Fruit fly (Drosophila melanogaster) whole organism, pupa: ENCODE results near the gene Glt.

Experiments
- CG14655 ChIP-seq: fragments of 200-800 bp; sonication (Bioruptor generic); optimal IDR thresholded peaks from 3 replicates; lab custom pipeline; 2017; ENCODE audit warnings: mild to moderate bottlenecking, missing biosample characterization, missing genetic modification reagents, missing genetic modification characterization
- CG17806 ChIP-seq: fragments of 200-800 bp; sonication (Bioruptor generic); optimal IDR thresholded peaks from 2 replicates; lab custom pipeline; 2018; ENCODE audit warnings: missing biosample characterization, mild to moderate bottlenecking, missing genetic modification characterization, moderate library complexity
- CG8301 ChIP-seq: fragments of 200-800 bp; sonication (Bioruptor generic); optimal IDR thresholded peaks from 2 replicates; lab custom pipeline; 2018; ENCODE audit warnings: missing biosample characterization, mild to moderate bottlenecking, missing genetic modification characterization
- CG9948 ChIP-seq: fragments of 200-800 bp; sonication (Bioruptor generic); optimal IDR thresholded peaks from 2 replicates; lab custom pipeline; 2018; ENCODE audit warnings: missing biosample characterization, mild to moderate bottlenecking, missing genetic modification characterization, moderate library complexity
- D1 ChIP-seq: fragments of 200-800 bp; sonication (Bioruptor generic); optimal IDR thresholded peaks from 2 replicates; lab custom pipeline; 2018; ENCODE audit warnings: missing biosample characterization, mild to moderate bottlenecking, missing genetic modification characterization, moderate library complexity
- EcR ChIP-seq: fragments of 200-800 bp; sonication (Bioruptor generic); optimal IDR thresholded peaks from 3 replicates; lab custom pipeline; 2019; ENCODE audit warnings: missing biosample characterization, missing genetic modification characterization, mild to moderate bottlenecking, moderate library complexity, missing genetic modification reagents
- Ets98B ChIP-seq: fragments of 200-800 bp; sonication (Bioruptor generic); IDR thresholded peaks from 2 replicates; pipeline ENCODE4 v1.3.6; 2022; ENCODE audit warnings: missing biosample characterization, missing genetic modification characterization
- Pif1B ChIP-seq: fragments of 200-800 bp; sonication (Bioruptor generic); optimal IDR thresholded peaks from 3 replicates; lab custom pipeline; 2016; ENCODE audit warnings: missing biosample characterization, missing genetic modification characterization
- Snoo ChIP-seq: fragments of 200-800 bp; sonication (Bioruptor generic); optimal IDR thresholded peaks from 3 replicates; lab custom pipeline; 2017; ENCODE audit warnings: missing biosample characterization, mild to moderate bottlenecking, missing genetic modification characterization, inconsistent platforms
- rn ChIP-seq: fragments of 200-800 bp; sonication (Bioruptor generic); IDR thresholded peaks from 2 replicates; pipeline ENCODE4 v1.3.6; 2022; ENCODE audit warnings: missing biosample characterization, missing genetic modification characterization

dm6 chr2L:8708399-8709077 lies 36.0 kb downstream of the Glt start:
- TF ChIP-seq EcR (no peak), Ets98B (GFP tag; lab: Robert Waterston, UW) (no peak), CG9948 (tag; lab: Kevin White, UChicago) (no peak), rn (no peak), CG14655 (GFP tag; lab: Kevin White, UChicago) (no peak), CG8301 (tag; lab: Kevin White, UChicago) (no peak), Pif1B (no peak), CG17806 (no peak), D1 (tag; lab: Kevin White, UChicago) (no peak), Snoo (no peak)
